Worm (Caenorhabditis elegans): Measurements from ENCODE around the gene ttr-46.

ce11 chrV:9927381-9927780, 23.7 kb upstream of the ttr-46 start:
- TF ChIP-seq K12H6.12 (tag; optimal IDR thresholded peaks at IDR 0.05) = no peak
- no peak for TF ChIP-seq ZK185.1 (tag; optimal IDR thresholded peaks at IDR 0.05; ENCODE audit: poor library complexity, severe bottlenecking)
- TF ChIP-seq ceh-27 (GFP tag; optimal IDR thresholded peaks at IDR 0.05) = no peak
- no peak for TF ChIP-seq Y56A3A.18 (GFP tag; IDR thresholded peaks at IDR 0.05)
- no peak for TF ChIP-seq B0336.3 (GFP tag; IDR thresholded peaks at IDR 0.05)
- no peak for TF ChIP-seq tbp1 (GFP tag; optimal IDR thresholded peaks at IDR 0.05)
- no peak for TF ChIP-seq C06A6.2 (GFP tag; conservative IDR thresholded peaks at IDR 0.05)

Measured in whole organism, young adult.